Worm (Caenorhabditis elegans) whole organism, L4/young adult: Measurements from ENCODE around the gene ubh-3.

Experiments
- W03F9.2 ChIP-seq: fragments of 150-350 bp; optimal IDR thresholded peaks from 2 replicates; lab custom pipeline; 2014; ENCODE audit warnings: missing biosample characterization, missing genetic modification characterization
- dao-5 ChIP-seq: sonication (generic microtip); optimal IDR thresholded peaks from 2 replicates; lab custom pipeline; 2016; ENCODE audit warnings: missing genotype, missing genetic modification characterization, moderate library complexity, missing compliant biosample characterization
- him-1 ChIP-seq: sonication (generic microtip); optimal IDR thresholded peaks from 2 replicates; lab custom pipeline; 2016; ENCODE audit warnings: missing genotype, missing genetic modification reagents, missing genetic modification characterization, missing compliant biosample characterization

DNA sequence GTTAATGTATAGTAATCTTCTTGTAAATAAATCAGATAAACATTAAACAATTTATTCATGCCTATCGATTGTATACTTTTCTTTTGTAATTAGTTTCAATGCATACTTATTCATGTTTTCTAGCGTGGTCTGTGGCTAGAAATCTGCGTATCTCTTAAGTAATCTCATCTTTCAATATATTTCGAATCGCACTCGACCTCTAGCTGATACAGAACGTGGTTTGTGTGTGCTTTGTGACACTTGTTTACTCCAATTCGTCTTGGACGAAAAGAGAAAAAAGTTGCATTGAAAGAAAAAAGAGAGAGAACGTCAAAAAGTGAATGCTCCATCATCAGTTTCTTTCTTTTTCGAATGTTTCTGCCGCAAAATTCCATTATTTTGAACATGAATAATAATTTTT lies 10.2 kb downstream of the ubh-3 start:
- TF ChIP-seq him-1 (tag; lab: Kevin White, UChicago) = no peak
- no peak for TF ChIP-seq dao-5 (tag; lab: Kevin White, UChicago)
- TF ChIP-seq W03F9.2 (tag; lab: Kevin White, UChicago) = no peak
